Worm (Caenorhabditis elegans) whole organism, midembryonic: ENCODE data around the gene Y53G8AR.8.

ENCODE experiments used
- cog-1 ChIP-seq: sonication (generic microtip); optimal IDR thresholded peaks from 2 replicates; lab custom pipeline; 2016; ENCODE audit warnings: missing genetic modification characterization, missing compliant biosample characterization
- flt-1 ChIP-seq: fragments of 200-800 bp; sonication (Bioruptor generic); IDR thresholded peaks from 2 replicates; pipeline ENCODE4 v1.3.6; 2022; ENCODE audit warnings: missing genetic modification characterization, missing compliant biosample characterization
- klf-2 ChIP-seq: fragments of 200-800 bp; sonication (Bioruptor generic); conservative IDR thresholded peaks from 2 replicates; pipeline ENCODE4 v1.3.6; 2022; ENCODE audit warnings: missing genetic modification reagents, missing genetic modification characterization, missing compliant biosample characterization
- med-1 ChIP-seq: sonication (generic microtip); optimal IDR thresholded peaks from 2 replicates; lab custom pipeline; 2017; ENCODE audit warnings: missing genetic modification characterization, mild to moderate bottlenecking, missing compliant biosample characterization, antibody characterized with exemption, missing genetic modification reagents; ENCODE audit not compliant: insufficient read depth
- ztf-23 ChIP-seq: fragments of 200-800 bp; sonication (Bioruptor generic); IDR thresholded peaks from 2 replicates; pipeline ENCODE4 v1.3.6; 2022; ENCODE audit warnings: missing genetic modification reagents, missing genetic modification characterization, missing compliant biosample characterization
- ztf-29 ChIP-seq: fragments of 200-800 bp; sonication (Bioruptor generic); IDR thresholded peaks from 2 replicates; pipeline ENCODE4 v1.3.6; 2022; ENCODE audit warnings: missing genetic modification reagents, missing genetic modification characterization, missing compliant biosample characterization

DNA sequence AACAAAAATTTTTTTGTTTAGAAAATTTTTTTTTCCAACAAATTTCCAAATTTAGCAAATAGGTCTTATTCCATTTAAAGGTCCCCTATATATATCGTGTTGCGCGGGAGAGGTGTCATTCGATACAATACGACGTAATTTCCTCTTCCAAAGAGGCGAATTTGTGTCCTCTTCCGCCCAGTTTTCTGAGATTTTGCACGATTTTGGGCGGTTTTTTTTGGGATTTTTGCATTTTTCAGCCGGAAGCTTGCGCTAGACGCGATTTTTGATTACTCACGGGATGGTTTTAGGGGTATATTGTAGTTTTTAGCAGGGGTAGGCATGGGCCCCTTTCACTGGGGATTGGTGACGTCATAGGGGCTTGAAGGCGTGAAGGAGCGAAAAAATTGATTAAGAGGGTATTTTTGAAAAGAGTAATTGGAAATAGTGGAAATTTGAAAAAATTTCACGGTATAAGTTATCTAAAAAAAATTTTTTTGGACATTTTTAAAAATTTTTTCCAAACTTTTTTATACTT lies 43.5 kb downstream of the Y53G8AR.8 start, which contains the start of gene Y53G8AL.4:
- no peak for TF ChIP-seq flt-1 (GFP tag; lab: Robert Waterston, UW)
- TF ChIP-seq cog-1, result no peak
- TF ChIP-seq klf-2 (GFP tag; lab: Robert Waterston, UW), result no peak
- TF ChIP-seq med-1 (GFP tag; lab: Kevin White, UChicago), result no peak
- TF ChIP-seq ztf-23 (GFP tag; lab: Robert Waterston, UW), result no peak
- no peak for TF ChIP-seq ztf-29 (GFP tag; lab: Robert Waterston, UW)
